Worm (Caenorhabditis elegans) whole organism, L2 larva: ENCODE data around the gene csc-1.

Experiments
- C34F6.9 ChIP-seq: fragments of 150-350 bp; optimal IDR thresholded peaks from 2 replicates; lab custom pipeline; 2014; ENCODE audit warnings: missing biosample characterization, missing genetic modification characterization
- F13H6.1 ChIP-seq: sonication (generic microtip); optimal IDR thresholded peaks from 2 replicates; lab custom pipeline; 2016; ENCODE audit warnings: missing genetic modification characterization, missing compliant biosample characterization
- R02D3.7 ChIP-seq: fragments of 150-350 bp; optimal IDR thresholded peaks from 2 replicates; lab custom pipeline; 2014; ENCODE audit warnings: missing biosample characterization, missing genetic modification characterization
- Y55F3AM.14 ChIP-seq: fragments of 200-800 bp; sonication (Bioruptor generic); optimal IDR thresholded peaks from 2 replicates; lab custom pipeline; 2018; ENCODE audit warnings: mild to moderate bottlenecking, missing genetic modification characterization, missing compliant biosample characterization
- ZK546.5 ChIP-seq: sonication (generic microtip); optimal IDR thresholded peaks from 2 replicates; lab custom pipeline; 2017; ENCODE audit warnings: missing biosample characterization, missing genetic modification characterization
- alr-1 ChIP-seq: fragments of 150-350 bp; optimal IDR thresholded peaks from 2 replicates; lab custom pipeline; 2014; ENCODE audit warnings: missing biosample characterization, missing genetic modification characterization
- aly-2 ChIP-seq: fragments of 150-350 bp; optimal IDR thresholded peaks from 2 replicates; lab custom pipeline; 2014; ENCODE audit warnings: missing biosample characterization, missing genetic modification characterization
- ama-1 ChIP-seq: fragments of 150-350 bp; optimal IDR thresholded peaks from 2 replicates; lab custom pipeline; 2018; ENCODE audit warnings: inconsistent platforms
- blmp-1 ChIP-seq: sonication (generic microtip); optimal IDR thresholded peaks from 2 replicates; lab custom pipeline; 2017; ENCODE audit warnings: missing genetic modification characterization, mild to moderate bottlenecking, missing compliant biosample characterization, antibody characterized with exemption, moderate library complexity; ENCODE audit not compliant: insufficient read depth
- ceh-16 ChIP-seq: fragments of 150-350 bp; optimal IDR thresholded peaks from 2 replicates; lab custom pipeline; 2014; ENCODE audit warnings: missing biosample characterization, missing genetic modification characterization
- ceh-82 ChIP-seq: fragments of 150-350 bp; optimal IDR thresholded peaks from 2 replicates; lab custom pipeline; 2014; ENCODE audit warnings: missing biosample characterization, missing genetic modification characterization
- crh-2 ChIP-seq: sonication (generic microtip); optimal IDR thresholded peaks from 2 replicates; lab custom pipeline; 2017; ENCODE audit warnings: missing biosample characterization, missing genetic modification characterization
- dmd-4 ChIP-seq: sonication (generic microtip); optimal IDR thresholded peaks from 2 replicates; lab custom pipeline; 2017; ENCODE audit warnings: missing biosample characterization, missing genetic modification characterization
- egl-27 ChIP-seq: sonication (generic microtip); optimal IDR thresholded peaks from 3 replicates; lab custom pipeline; 2017; ENCODE audit warnings: missing biosample characterization, missing genetic modification reagents, missing genetic modification characterization
- elt-1 ChIP-seq: fragments of 150-350 bp; optimal IDR thresholded peaks from 2 replicates; lab custom pipeline; 2014; ENCODE audit warnings: missing biosample characterization, missing genetic modification characterization
- elt-3 ChIP-seq: sonication (generic microtip); optimal IDR thresholded peaks from 2 replicates; lab custom pipeline; 2017; ENCODE audit warnings: missing biosample characterization, missing genetic modification characterization
- fos-1 ChIP-seq: fragments of 150-350 bp; optimal IDR thresholded peaks from 2 replicates; lab custom pipeline; 2014; ENCODE audit warnings: missing biosample characterization, missing genetic modification characterization
- gmeb-1 ChIP-seq: fragments of 150-350 bp; optimal IDR thresholded peaks from 2 replicates; lab custom pipeline; 2014; ENCODE audit warnings: missing biosample characterization, missing genetic modification characterization
- lin-11 ChIP-seq: fragments of 150-350 bp; sonication (generic microtip); optimal IDR thresholded peaks from 2 replicates; lab custom pipeline; 2014; ENCODE audit warnings: missing biosample characterization, missing genetic modification characterization, inconsistent platforms, mixed read lengths
- lin-13 ChIP-seq: fragments of 150-350 bp; optimal IDR thresholded peaks from 2 replicates; lab custom pipeline; 2014; ENCODE audit warnings: missing biosample characterization, missing genetic modification reagents, missing genetic modification characterization
- lin-39 ChIP-seq: fragments of 150-350 bp; optimal IDR thresholded peaks from 2 replicates; lab custom pipeline; 2014; ENCODE audit warnings: missing biosample characterization, missing genetic modification reagents, missing genetic modification characterization
- lsy-2 ChIP-seq, 2 experiments: fragments of 150-350 bp in 1 of 2; sonication (generic microtip) in 1 of 2; optimal IDR thresholded peaks; 2 replicates each; lab custom pipeline; 2014 to 2017; ENCODE audit warnings: missing biosample characterization in 2 of 2, missing genetic modification characterization in 2 of 2
- mab-5 ChIP-seq: fragments of 150-350 bp; optimal IDR thresholded peaks from 2 replicates; lab custom pipeline; 2014; ENCODE audit warnings: missing biosample characterization, missing genetic modification characterization
- mbf-1 ChIP-seq: sonication (generic microtip); optimal IDR thresholded peaks from 2 replicates; lab custom pipeline; 2017; ENCODE audit warnings: missing biosample characterization, missing genetic modification characterization
- mdl-1 ChIP-seq, 2 experiments: fragments of 150-350 bp in 1 of 2; sonication (generic microtip) in 1 of 2; optimal IDR thresholded peaks; 2 replicates each; lab custom pipeline; 2017; ENCODE audit warnings: missing biosample characterization in 2 of 2, missing genetic modification characterization in 2 of 2
- nhr-10 ChIP-seq: sonication (generic microtip); optimal IDR thresholded peaks from 2 replicates; lab custom pipeline; 2017; ENCODE audit warnings: missing biosample characterization, missing genetic modification characterization
- nhr-11 ChIP-seq: fragments of 150-350 bp; optimal IDR thresholded peaks from 2 replicates; lab custom pipeline; 2014; ENCODE audit warnings: missing biosample characterization, missing genetic modification characterization
- nhr-12 ChIP-seq: fragments of 150-350 bp; optimal IDR thresholded peaks from 2 replicates; lab custom pipeline; 2014; ENCODE audit warnings: missing biosample characterization, missing genetic modification characterization
- nhr-129 ChIP-seq: fragments of 150-350 bp; optimal IDR thresholded peaks from 2 replicates; lab custom pipeline; 2014; ENCODE audit warnings: missing biosample characterization, missing genetic modification characterization
- nhr-21 ChIP-seq: fragments of 150-350 bp; optimal IDR thresholded peaks from 2 replicates; lab custom pipeline; 2014; ENCODE audit warnings: missing biosample characterization, missing genetic modification characterization
- nhr-23 ChIP-seq: fragments of 150-350 bp; optimal IDR thresholded peaks from 2 replicates; lab custom pipeline; 2014; ENCODE audit warnings: missing biosample characterization, missing genetic modification reagents, missing genetic modification characterization
- nhr-237 ChIP-seq: fragments of 150-350 bp; optimal IDR thresholded peaks from 2 replicates; lab custom pipeline; 2014; ENCODE audit warnings: missing biosample characterization, missing genetic modification characterization
- nhr-25 ChIP-seq: fragments of 150-350 bp; sonication (generic microtip); optimal IDR thresholded peaks from 3 replicates; lab custom pipeline; 2014; ENCODE audit warnings: missing biosample characterization, missing genetic modification characterization
- nhr-6 ChIP-seq: fragments of 150-350 bp; optimal IDR thresholded peaks from 2 replicates; lab custom pipeline; 2014; ENCODE audit warnings: missing biosample characterization, missing genetic modification characterization
- nhr-77 ChIP-seq: fragments of 150-350 bp; optimal IDR thresholded peaks from 2 replicates; lab custom pipeline; 2014; ENCODE audit warnings: missing biosample characterization, missing genetic modification characterization
- peb-1 ChIP-seq: fragments of 150-350 bp; optimal IDR thresholded peaks from 2 replicates; lab custom pipeline; 2014; ENCODE audit warnings: missing biosample characterization, missing genetic modification characterization
- sem-4 ChIP-seq: fragments of 150-350 bp; optimal IDR thresholded peaks from 2 replicates; lab custom pipeline; 2014; ENCODE audit warnings: missing biosample characterization, missing genetic modification reagents, missing genetic modification characterization
- skn-1 ChIP-seq: sonication (generic microtip); optimal IDR thresholded peaks from 2 replicates; lab custom pipeline; 2017; ENCODE audit warnings: missing biosample characterization, missing genetic modification characterization
- sma-3 ChIP-seq: sonication (generic microtip); optimal IDR thresholded peaks from 2 replicates; lab custom pipeline; 2016; ENCODE audit warnings: missing genetic modification reagents, missing genetic modification characterization, missing compliant biosample characterization
- sma-9 ChIP-seq, 2 experiments: fragments of 150-350 bp in 1 of 2; sonication (generic microtip) in 1 of 2; optimal IDR thresholded peaks; 2 replicates each; lab custom pipeline; 2014 to 2016; ENCODE audit warnings: missing genetic modification characterization in 2 of 2, mild to moderate bottlenecking in 1 of 2, missing biosample characterization in 1 of 2, missing compliant biosample characterization in 1 of 2, missing genetic modification reagents in 1 of 2, moderate library complexity in 1 of 2
- snpc-4 ChIP-seq: fragments of 150-350 bp; optimal IDR thresholded peaks from 2 replicates; lab custom pipeline; 2014; ENCODE audit warnings: missing biosample characterization, missing genetic modification characterization
- unc-39 ChIP-seq: fragments of 150-350 bp; optimal IDR thresholded peaks from 2 replicates; lab custom pipeline; 2014; ENCODE audit warnings: missing biosample characterization, missing genetic modification characterization
- unc-55 ChIP-seq: fragments of 150-350 bp; sonication (generic microtip); optimal IDR thresholded peaks from 3 replicates; lab custom pipeline; 2014; ENCODE audit warnings: missing biosample characterization, missing genetic modification reagents, missing genetic modification characterization
- unc-62 ChIP-seq: fragments of 150-350 bp; optimal IDR thresholded peaks from 2 replicates; lab custom pipeline; 2014; ENCODE audit warnings: missing biosample characterization, missing genetic modification reagents, missing genetic modification characterization
- zag-1 ChIP-seq: fragments of 150-350 bp; optimal IDR thresholded peaks from 2 replicates; lab custom pipeline; 2014; ENCODE audit warnings: missing biosample characterization, missing genetic modification characterization
- ztf-1 ChIP-seq: fragments of 200-800 bp; sonication (Bioruptor generic); conservative IDR thresholded peaks from 2 replicates; pipeline ENCODE4 v1.3.6; 2022; ENCODE audit warnings: missing genetic modification characterization, missing compliant biosample characterization
- ztf-11 ChIP-seq: sonication (generic microtip); optimal IDR thresholded peaks from 2 replicates; lab custom pipeline; 2017; ENCODE audit warnings: missing biosample characterization, missing genetic modification characterization
- ztf-4 ChIP-seq: fragments of 150-350 bp; optimal IDR thresholded peaks from 2 replicates; lab custom pipeline; 2014; ENCODE audit warnings: missing biosample characterization, missing genetic modification characterization

csc-1 gene

ce11 chrII:13596505-13596977 lies at the start of gene csc-1, which contains the start of gene fbxc-23:
Gene csc-1, plus strand, starts transcription at chrII:13596955.
Gene fbxc-23, minus strand, starts transcription at chrII:13596555.
- TF ChIP-seq ceh-82 (tag; lab: Kevin White, UChicago) = no peak
- TF ChIP-seq blmp-1 (tag; lab: Kevin White, UChicago) = no peak
- TF ChIP-seq unc-62 (GFP tag; lab: Kevin White, UChicago) = no peak
- TF ChIP-seq ztf-4 (tag; lab: Kevin White, UChicago) = no peak
- TF ChIP-seq nhr-10 (tag; lab: Kevin White, UChicago) = no peak
- no peak for TF ChIP-seq R02D3.7 (tag; lab: Kevin White, UChicago)
- TF ChIP-seq ztf-11 (tag; lab: Kevin White, UChicago) = no peak
- no peak for TF ChIP-seq sma-9 (GFP tag; optimal IDR thresholded peaks at IDR 0.05; lab: Kevin White, UChicago)
- TF ChIP-seq sma-9 (tag; optimal IDR thresholded peaks at IDR 0.05; lab: Kevin White, UChicago) = no peak
- peak; percentile 49 for TF ChIP-seq lin-13 (GFP tag; lab: Kevin White, UChicago)
- TF ChIP-seq ceh-16 (tag; lab: Kevin White, UChicago) = no peak
- no peak for TF ChIP-seq peb-1 (tag; lab: Kevin White, UChicago)
- no peak for TF ChIP-seq alr-1 (tag; lab: Kevin White, UChicago)
- peak; percentile 60 for TF ChIP-seq unc-55
- no peak for TF ChIP-seq nhr-12 (tag; lab: Kevin White, UChicago)
- TF ChIP-seq nhr-6 (tag; lab: Kevin White, UChicago) = no peak
- no peak for TF ChIP-seq zag-1 (tag; lab: Kevin White, UChicago)
- no peak for TF ChIP-seq nhr-23 (tag; lab: Kevin White, UChicago)
- no peak for TF ChIP-seq nhr-11 (tag; lab: Kevin White, UChicago)
- peak; percentile 10 for TF ChIP-seq F13H6.1 (tag; lab: Kevin White, UChicago)
- peak; percentile 15 for TF ChIP-seq nhr-21 (tag; lab: Kevin White, UChicago)
- peak; percentile 51 for TF ChIP-seq lin-11 (tag; lab: Kevin White, UChicago)
- TF ChIP-seq skn-1 = no peak
- peak; percentile 2 for TF ChIP-seq fos-1 (tag; lab: Kevin White, UChicago)
- TF ChIP-seq egl-27 (tag; lab: Kevin White, UChicago) = no peak
- TF ChIP-seq elt-3 (tag; lab: Kevin White, UChicago) = no peak
- no peak for TF ChIP-seq nhr-77 (tag; lab: Kevin White, UChicago)
- no peak for TF ChIP-seq unc-39 (tag; lab: Kevin White, UChicago)
- TF ChIP-seq dmd-4 = no peak
- TF ChIP-seq aly-2 = no peak
- TF ChIP-seq mbf-1 (tag; lab: Kevin White, UChicago) = no peak
- TF ChIP-seq ZK546.5 = no peak
- peak; percentile 31 for TF ChIP-seq crh-2 (tag; lab: Kevin White, UChicago)
- TF ChIP-seq ama-1 = no peak
- no peak for TF ChIP-seq sem-4 (tag; lab: Kevin White, UChicago)
- peak; percentile 91 to 98 for TF ChIP-seq lsy-2 (tag; optimal IDR thresholded peaks at IDR 0.05; lab: Kevin White, UChicago)
- peak; percentile 16 for TF ChIP-seq nhr-25
- TF ChIP-seq sma-3 (GFP tag; lab: Kevin White, UChicago) = peak; percentile 38
- peak; percentile 70 for TF ChIP-seq C34F6.9 (tag; lab: Kevin White, UChicago)
- peak; percentile 62 for TF ChIP-seq snpc-4 (tag; lab: Kevin White, UChicago)
- TF ChIP-seq mdl-1 (tag; optimal IDR thresholded peaks at IDR 0.05; lab: Kevin White, UChicago) = no peak
- no peak for TF ChIP-seq ztf-1 (GFP tag; lab: Robert Waterston, UW)
- no peak for TF ChIP-seq mab-5 (tag; lab: Kevin White, UChicago)
- no peak for TF ChIP-seq elt-1 (tag; lab: Kevin White, UChicago)
- TF ChIP-seq lin-39 = no peak
- TF ChIP-seq nhr-237 = no peak
- peak; percentile 4 for TF ChIP-seq nhr-129 (tag; lab: Kevin White, UChicago)
- TF ChIP-seq gmeb-1 = peak; percentile 90
- TF ChIP-seq Y55F3AM.14 (GFP tag; lab: Kevin White, UChicago) = no peak
